Fruit fly (Drosophila melanogaster) whole organism, wandering third instar larva: Measurements from ENCODE around the gene lsn.

Experiments used
- Hnf4 ChIP-seq: fragments of 200-800 bp; sonication (Bioruptor generic); optimal IDR thresholded peaks from 2 replicates; lab custom pipeline; 2016; ENCODE audit warnings: missing biosample characterization, mild to moderate bottlenecking, missing genetic modification characterization
- Myc ChIP-seq: fragments of >200 bp; optimal IDR thresholded peaks from 2 replicates; lab custom pipeline; 2017
- OdsH ChIP-seq: fragments of 200-800 bp; sonication (Bioruptor generic); optimal IDR thresholded peaks from 2 replicates; lab custom pipeline; 2016; ENCODE audit warnings: missing biosample characterization, mild to moderate bottlenecking, missing genetic modification characterization
- Rel ChIP-seq, 2 experiments: fragments of 200-800 bp; sonication (Bioruptor generic) in 1 of 2; optimal IDR thresholded peaks; 2 replicates in 1 of 2; 3 replicates in 1 of 2; lab custom pipeline; 2016 to 2019; ENCODE audit warnings: mild to moderate bottlenecking in 2 of 2, missing biosample characterization in 2 of 2, missing genetic modification characterization in 2 of 2, moderate library complexity in 1 of 2
- dl ChIP-seq, 2 experiments: fragments of 175-275, 200-275 bp in 1 of 2; fragments of 200-275 bp in 1 of 2; sonication (Bioruptor generic); optimal IDR thresholded peaks; lab custom pipeline; 2018; ENCODE audit warnings: mild to moderate bottlenecking in 2 of 2, missing biosample characterization in 2 of 2, missing genetic modification characterization in 2 of 2, moderate library complexity in 2 of 2; ENCODE audit not compliant: partially characterized antibody in 2 of 2, insufficient read depth in 1 of 2
- fru ChIP-seq: fragments of 200-800 bp; sonication (Bioruptor generic); optimal IDR thresholded peaks from 3 replicates; lab custom pipeline; 2016; ENCODE audit warnings: missing biosample characterization, mild to moderate bottlenecking, missing genetic modification characterization
- pan ChIP-seq: fragments of >200 bp; optimal IDR thresholded peaks from 2 replicates; lab custom pipeline; 2017
- sage ChIP-seq: fragments of 200-800 bp; sonication (Bioruptor generic); optimal IDR thresholded peaks from 2 replicates; lab custom pipeline; 2016; ENCODE audit warnings: missing biosample characterization, mild to moderate bottlenecking, missing genetic modification characterization
- usp ChIP-seq: fragments of >200 bp; optimal IDR thresholded peaks from 2 replicates; lab custom pipeline; 2017; ENCODE audit warnings: missing biosample characterization, missing genetic modification characterization

DNA sequence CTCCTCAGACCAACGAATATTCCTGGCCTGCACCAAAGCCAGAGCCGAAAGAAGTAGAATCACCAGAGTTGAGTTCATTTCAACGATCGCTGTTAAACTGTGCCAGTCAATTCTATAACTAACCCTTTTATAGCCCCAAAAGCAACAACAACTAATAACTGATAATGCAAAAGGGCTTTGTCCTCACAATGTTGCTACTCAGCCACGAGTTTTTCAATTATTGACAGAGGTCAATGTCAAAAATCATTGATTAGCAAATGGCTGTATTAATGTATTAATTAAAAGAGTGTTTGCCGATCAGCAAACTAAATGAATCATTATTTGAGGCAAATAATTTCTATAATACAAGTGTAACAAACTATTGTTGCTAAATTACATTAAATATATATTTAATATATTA is 19.4 kb downstream of the lsn start, which contains the start of gene fit:
- no peak for TF ChIP-seq Hnf4
- no peak for TF ChIP-seq sage (GFP tag; lab: Kevin White, UChicago)
- no peak for TF ChIP-seq OdsH
- TF ChIP-seq usp, result no peak
- TF ChIP-seq dl (GFP tag; optimal IDR thresholded peaks at IDR 0.05; lab: Kevin White, UChicago; ENCODE audit: insufficient read depth in 1 of 2, partially characterized antibody in 2 of 2), result no peak
- TF ChIP-seq Myc, result no peak
- no peak for TF ChIP-seq Rel (GFP tag; optimal IDR thresholded peaks at IDR 0.05; lab: Kevin White, UChicago)
- TF ChIP-seq Rel (tag; optimal IDR thresholded peaks at IDR 0.05; lab: Kevin White, UChicago), result no peak
- TF ChIP-seq fru (GFP tag; lab: Kevin White, UChicago), result no peak
- no peak for TF ChIP-seq pan (lab: Kevin White, UChicago)
